Worm (Caenorhabditis elegans): Measurements from ENCODE around the gene mrpl-32.

mrpl-32 gene

ce11 chrIII:8411976-8412375, 37.6 kb upstream of the mrpl-32 start (continued):
- TF ChIP-seq lsy-12 (tag; optimal IDR thresholded peaks at IDR 0.05): peak; percentile 85

ce11 chrIII:8413501-8413900, 36.1 kb upstream of the mrpl-32 start:
- TF ChIP-seq pha-4 (tag; optimal IDR thresholded peaks at IDR 0.05) (peak; percentile 32), eor-1 (tag; optimal IDR thresholded peaks at IDR 0.05) (no peak)

- TF ChIP-seq egl-27 (tag; optimal IDR thresholded peaks at IDR 0.05) (no peak), mml-1 (tag; optimal IDR thresholded peaks at IDR 0.05) (no peak), sea-2 (GFP tag; optimal IDR thresholded peaks at IDR 0.05) (no peak), ztf-11 (tag; optimal IDR thresholded peaks at IDR 0.05) (no peak), nhr-23 (tag; optimal IDR thresholded peaks at IDR 0.05) (no peak), elt-3 (tag; optimal IDR thresholded peaks at IDR 0.05) (no peak), fkh-10 (GFP tag; optimal IDR thresholded peaks at IDR 0.05) (no peak), nhr-76 (tag; optimal IDR thresholded peaks at IDR 0.05) (no peak), nhr-25 (tag; optimal IDR thresholded peaks at IDR 0.05) (no peak)
Observed at ce11 chrIII:8416871-8417191, 32.7 kb upstream of the mrpl-32 start.

ce11 chrIII:8417192-8417967, 32.2 kb upstream of the mrpl-32 start:
- no peak for TF ChIP-seq egl-27 (tag; optimal IDR thresholded peaks at IDR 0.05)
- peak; percentile 97 for TF ChIP-seq ceh-28 (tag; optimal IDR thresholded peaks at IDR 0.05)
- TF ChIP-seq mml-1 (tag; optimal IDR thresholded peaks at IDR 0.05): no peak
- no peak for TF ChIP-seq ceh-16 (tag; optimal IDR thresholded peaks at IDR 0.05)
- no peak for TF ChIP-seq nhr-12 (tag; optimal IDR thresholded peaks at IDR 0.05)
- TF ChIP-seq ztf-11 (tag; optimal IDR thresholded peaks at IDR 0.05): peak; percentile 24
- peak; percentile 86 for TF ChIP-seq pha-4 (tag; optimal IDR thresholded peaks at IDR 0.05)
- no peak for TF ChIP-seq ama-1 (optimal IDR thresholded peaks at IDR 0.05)
- TF ChIP-seq nhr-237 (tag; optimal IDR thresholded peaks at IDR 0.05): no peak
- TF ChIP-seq egl-5 (tag; optimal IDR thresholded peaks at IDR 0.05): peak; percentile 93
- no peak for TF ChIP-seq nhr-67 (tag; optimal IDR thresholded peaks at IDR 0.05)
- TF ChIP-seq mdl-1 (tag; optimal IDR thresholded peaks at IDR 0.05): peak; percentile 74
- peak; percentile 89 for TF ChIP-seq nhr-23 (tag; optimal IDR thresholded peaks at IDR 0.05)
- peak; percentile 94 for TF ChIP-seq unc-62 (GFP tag; optimal IDR thresholded peaks at IDR 0.05)
- TF ChIP-seq nhr-28 (tag; optimal IDR thresholded peaks at IDR 0.05): no peak
- TF ChIP-seq unc-39 (tag; optimal IDR thresholded peaks at IDR 0.05): peak; percentile 30
- TF ChIP-seq lin-15B (tag; optimal IDR thresholded peaks at IDR 0.05): peak; percentile 94
- peak; percentile 5 for TF ChIP-seq ZK546.5 (tag; optimal IDR thresholded peaks at IDR 0.05)
- peak; percentile 43 for TF ChIP-seq nhr-43 (tag; optimal IDR thresholded peaks at IDR 0.05; ENCODE audit: poor library complexity, severe bottlenecking)
- TF ChIP-seq nhr-76 (tag; optimal IDR thresholded peaks at IDR 0.05): no peak
- TF ChIP-seq hmg-11 (tag; optimal IDR thresholded peaks at IDR 0.05): peak; percentile 76
- TF ChIP-seq jun-1 (tag; optimal IDR thresholded peaks at IDR 0.05): peak; percentile 67
- no peak for TF ChIP-seq fos-1 (tag; optimal IDR thresholded peaks at IDR 0.05)
- TF ChIP-seq aly-2 (tag; optimal IDR thresholded peaks at IDR 0.05): no peak
- peak; percentile 86 for TF ChIP-seq R02D3.7 (tag; optimal IDR thresholded peaks at IDR 0.05)
- peak; percentile 77 for TF ChIP-seq elt-2 (tag; optimal IDR thresholded peaks at IDR 0.05)
- peak; percentile 82 for TF ChIP-seq zag-1 (tag; optimal IDR thresholded peaks at IDR 0.05)
- peak; percentile 76 for TF ChIP-seq tbx-2 (tag; optimal IDR thresholded peaks at IDR 0.05)
- TF ChIP-seq eor-1 (tag; optimal IDR thresholded peaks at IDR 0.05): no peak
- TF ChIP-seq ceh-82 (tag; optimal IDR thresholded peaks at IDR 0.05): peak; percentile 89
- TF ChIP-seq sea-2 (GFP tag; optimal IDR thresholded peaks at IDR 0.05): peak; percentile 35
- TF ChIP-seq lin-39 (tag; optimal IDR thresholded peaks at IDR 0.05): peak; percentile 91
- TF ChIP-seq fkh-10 (GFP tag; optimal IDR thresholded peaks at IDR 0.05): peak; percentile 58
- TF ChIP-seq ztf-4 (tag; optimal IDR thresholded peaks at IDR 0.05): no peak
- peak; percentile 79 for TF ChIP-seq snpc-4 (tag; optimal IDR thresholded peaks at IDR 0.05)
- peak; percentile 85 for TF ChIP-seq fkh-2 (tag; optimal IDR thresholded peaks at IDR 0.05)
- no peak for TF ChIP-seq ceh-9 (tag; optimal IDR thresholded peaks at IDR 0.05)
- no peak for TF ChIP-seq elt-3 (tag; optimal IDR thresholded peaks at IDR 0.05)
- TF ChIP-seq lsy-12 (tag; optimal IDR thresholded peaks at IDR 0.05): peak; percentile 95
- peak; percentile 100 for TF ChIP-seq nfya-1 (tag; optimal IDR thresholded peaks at IDR 0.05; ENCODE audit: insufficient read depth)
- no peak for TF ChIP-seq daf-12 (tag; optimal IDR thresholded peaks at IDR 0.05)
- TF ChIP-seq pqm-1 (tag; optimal IDR thresholded peaks at IDR 0.05): peak; percentile 79
- TF ChIP-seq nhr-11 (tag; optimal IDR thresholded peaks at IDR 0.05): peak; percentile 67
- TF ChIP-seq nhr-77 (tag; optimal IDR thresholded peaks at IDR 0.05): no peak
- TF ChIP-seq elt-1 (tag; optimal IDR thresholded peaks at IDR 0.05): peak; percentile 53
- peak; percentile 91 for TF ChIP-seq nhr-25 (tag; optimal IDR thresholded peaks at IDR 0.05)
